Worm (Caenorhabditis elegans) whole organism, L1 larva: Measurements from ENCODE around the gene F58B3.6.

Experiments
- C04F5.9 ChIP-seq: sonication (generic microtip); optimal IDR thresholded peaks from 2 replicates; lab custom pipeline; 2016; ENCODE audit warnings: missing genetic modification characterization, missing compliant biosample characterization
- C34B4.2 ChIP-seq: sonication (generic microtip); optimal IDR thresholded peaks from 2 replicates; lab custom pipeline; 2017; ENCODE audit warnings: mild to moderate bottlenecking, missing genetic modification characterization, missing compliant biosample characterization
- Y116A8C.19 ChIP-seq: sonication (generic microtip); optimal IDR thresholded peaks from 2 replicates; lab custom pipeline; 2016; ENCODE audit warnings: missing compliant biosample characterization, missing genetic modification characterization, borderline replicate concordance
- ceh-82 ChIP-seq, 3 experiments: fragments of 150-350 bp in 1 of 3; sonication (generic microtip) in 2 of 3; optimal IDR thresholded peaks; 2 replicates each; lab custom pipeline; 2014 to 2017; ENCODE audit warnings: missing biosample characterization in 3 of 3, missing genetic modification characterization in 3 of 3
- ceh-88 ChIP-seq: fragments of 200-800 bp; sonication (Bioruptor generic); IDR thresholded peaks from 2 replicates; pipeline ENCODE4 v1.3.6; 2022; ENCODE audit warnings: missing genetic modification characterization, missing compliant biosample characterization
- ceh-90 ChIP-seq: sonication (generic microtip); optimal IDR thresholded peaks from 2 replicates; lab custom pipeline; 2016; ENCODE audit warnings: missing genetic modification characterization, missing compliant biosample characterization
- ces-1 ChIP-seq: fragments of 150-350 bp; optimal IDR thresholded peaks from 2 replicates; lab custom pipeline; 2014; ENCODE audit warnings: missing biosample characterization, missing genetic modification reagents, missing genetic modification characterization
- dpl-1 ChIP-seq, 3 experiments: fragments of 150-350 bp in 2 of 3; sonication (generic microtip) in 1 of 3; optimal IDR thresholded peaks; 2 replicates each; lab custom pipeline; 2014 to 2017; ENCODE audit warnings: missing biosample characterization in 3 of 3, missing genetic modification characterization in 3 of 3, missing genetic modification reagents in 3 of 3
- dsc-1 ChIP-seq: sonication (generic microtip); optimal IDR thresholded peaks from 2 replicates; lab custom pipeline; 2016; ENCODE audit warnings: mild to moderate bottlenecking, missing genetic modification characterization, missing compliant biosample characterization
- egl-13 ChIP-seq: sonication (generic microtip); optimal IDR thresholded peaks from 2 replicates; lab custom pipeline; 2016; ENCODE audit warnings: missing genotype, missing genetic modification reagents, missing genetic modification characterization, missing compliant biosample characterization
- elt-2 ChIP-seq: sonication (generic microtip); optimal IDR thresholded peaks from 2 replicates; lab custom pipeline; 2016; ENCODE audit warnings: missing genetic modification characterization, mild to moderate bottlenecking, inconsistent platforms, missing compliant biosample characterization, missing genetic modification reagents
- ets-5 ChIP-seq: fragments of 200-800 bp; sonication (Bioruptor generic); IDR thresholded peaks from 2 replicates; pipeline ENCODE4 v1.3.6; 2022; ENCODE audit warnings: missing genetic modification characterization, missing compliant biosample characterization
- fkh-4 ChIP-seq: sonication (generic microtip); optimal IDR thresholded peaks from 2 replicates; lab custom pipeline; 2016; ENCODE audit warnings: missing compliant biosample characterization, missing genetic modification characterization, borderline replicate concordance
- grh-1 ChIP-seq: fragments of 200-800 bp; sonication (Bioruptor generic); IDR thresholded peaks from 2 replicates; pipeline ENCODE4 v1.3.6; 2022; ENCODE audit warnings: missing genetic modification reagents, missing genetic modification characterization, missing compliant biosample characterization
- isw-1 ChIP-seq: fragments of 200-800 bp; sonication (Bioruptor generic); IDR thresholded peaks from 2 replicates; pipeline ENCODE4 v1.3.6; 2022; ENCODE audit warnings: missing genetic modification characterization, missing compliant biosample characterization
- lin-35 ChIP-seq, 2 experiments: fragments of 150-350 bp; optimal IDR thresholded peaks; 2 replicates each; lab custom pipeline; 2014; ENCODE audit warnings: missing biosample characterization in 2 of 2, missing genetic modification characterization in 2 of 2, missing genetic modification reagents in 2 of 2
- lsy-2 ChIP-seq, 2 experiments: fragments of 150-350 bp; optimal IDR thresholded peaks; 2 replicates each; lab custom pipeline; 2014; ENCODE audit warnings: missing biosample characterization in 2 of 2, missing genetic modification characterization in 2 of 2
- mab-9 ChIP-seq: fragments of 200-800 bp; sonication (Bioruptor generic); IDR thresholded peaks from 2 replicates; pipeline ENCODE4 v1.3.6; 2022; ENCODE audit warnings: missing genetic modification reagents, missing genetic modification characterization, missing compliant biosample characterization
- mdl-1 ChIP-seq, 2 experiments: fragments of 150-350 bp; optimal IDR thresholded peaks; 2 replicates each; lab custom pipeline; 2014 to 2017; ENCODE audit warnings: missing biosample characterization in 2 of 2, missing genetic modification characterization in 2 of 2, inconsistent platforms in 1 of 2
- nhr-11 ChIP-seq: fragments of 150-350 bp; optimal IDR thresholded peaks from 2 replicates; lab custom pipeline; 2014; ENCODE audit warnings: missing biosample characterization, missing genetic modification characterization
- nhr-12 ChIP-seq: sonication (generic microtip); optimal IDR thresholded peaks from 2 replicates; lab custom pipeline; 2017; ENCODE audit warnings: missing biosample characterization, missing genetic modification characterization
- nhr-19 ChIP-seq: fragments of 200-800 bp; sonication (Bioruptor generic); conservative IDR thresholded peaks from 2 replicates; pipeline ENCODE4 v1.3.6; 2022; ENCODE audit warnings: missing genetic modification characterization, missing compliant biosample characterization
- nhr-20 ChIP-seq: sonication (generic microtip); optimal IDR thresholded peaks from 2 replicates; lab custom pipeline; 2016; ENCODE audit warnings: mild to moderate bottlenecking, missing genetic modification characterization, missing compliant biosample characterization
- nhr-76 ChIP-seq: sonication (generic microtip); optimal IDR thresholded peaks from 2 replicates; lab custom pipeline; 2017; ENCODE audit warnings: missing biosample characterization, missing genetic modification characterization
- nhr-77 ChIP-seq: fragments of 150-350 bp; optimal IDR thresholded peaks from 2 replicates; lab custom pipeline; 2014; ENCODE audit warnings: missing biosample characterization, missing genetic modification characterization
- pax-3 ChIP-seq: fragments of 200-800 bp; sonication (Bioruptor generic); optimal IDR thresholded peaks from 2 replicates; lab custom pipeline; 2018; ENCODE audit warnings: mild to moderate bottlenecking, missing genetic modification characterization, moderate library complexity, missing compliant biosample characterization
- pqm-1 ChIP-seq: sonication (generic microtip); optimal IDR thresholded peaks from 3 replicates; lab custom pipeline; 2017; ENCODE audit warnings: missing biosample characterization, missing genetic modification characterization
- skn-1 ChIP-seq: fragments of 150-350 bp; optimal IDR thresholded peaks from 2 replicates; lab custom pipeline; 2014; ENCODE audit warnings: missing biosample characterization, missing genetic modification characterization
- snu-23 ChIP-seq: sonication (generic microtip); optimal IDR thresholded peaks from 2 replicates; lab custom pipeline; 2016; ENCODE audit warnings: missing genetic modification characterization, missing compliant biosample characterization
- swsn-7 ChIP-seq: sonication (generic microtip); optimal IDR thresholded peaks from 2 replicates; lab custom pipeline; 2016; ENCODE audit warnings: missing genetic modification characterization, missing compliant biosample characterization
- unc-130 ChIP-seq: fragments of 150-350 bp; optimal IDR thresholded peaks from 2 replicates; lab custom pipeline; 2017; ENCODE audit warnings: missing biosample characterization, missing genetic modification characterization, inconsistent platforms
- unc-30 ChIP-seq: sonication (generic microtip); optimal IDR thresholded peaks from 2 replicates; lab custom pipeline; 2017; ENCODE audit warnings: missing biosample characterization, missing genetic modification characterization
- unc-98 ChIP-seq: fragments of 200-800 bp; sonication (Bioruptor generic); IDR thresholded peaks from 2 replicates; pipeline ENCODE4 v1.3.6; 2022; ENCODE audit warnings: missing genetic modification characterization, missing compliant biosample characterization
- ztf-4 ChIP-seq: fragments of 150-350 bp; optimal IDR thresholded peaks from 2 replicates; lab custom pipeline; 2014; ENCODE audit warnings: missing biosample characterization, missing genetic modification characterization

Gene F58B3.6

ce11 chrIV:11649031-11649430, 12.6 kb downstream of the F58B3.6 start, which contains the start of gene ZK809.8 (continued):
- TF ChIP-seq egl-13 (tag; lab: Kevin White, UChicago) = no peak
- no peak for TF ChIP-seq nhr-76 (tag; lab: Kevin White, UChicago)
- no peak for TF ChIP-seq skn-1 (tag; lab: Kevin White, UChicago)
- TF ChIP-seq nhr-77 (tag; lab: Kevin White, UChicago) = no peak
- peak; percentile 6 for TF ChIP-seq nhr-20
- no peak for TF ChIP-seq mab-9 (GFP tag; lab: Robert Waterston, UW)
- TF ChIP-seq unc-30 (tag; lab: Kevin White, UChicago) = no peak
- no peak for TF ChIP-seq swsn-7 (tag; lab: Kevin White, UChicago)
- no peak for TF ChIP-seq ceh-82 (tag; optimal IDR thresholded peaks at IDR 0.05; lab: Kevin White, UChicago)
- no peak for TF ChIP-seq ztf-4 (tag; lab: Kevin White, UChicago)
- no peak for TF ChIP-seq elt-2

ce11 chrIV:11650344-11650743, 13.9 kb downstream of the F58B3.6 start:
- no peak for TF ChIP-seq nhr-12 (tag; lab: Kevin White, UChicago)
- TF ChIP-seq nhr-20 = no peak
- no peak for TF ChIP-seq Y116A8C.19
- no peak for TF ChIP-seq fkh-4 (tag; lab: Kevin White, UChicago)
- no peak for TF ChIP-seq nhr-19 (GFP tag; lab: Robert Waterston, UW)
- TF ChIP-seq dsc-1 = no peak
- no peak for TF ChIP-seq grh-1 (GFP tag; lab: Robert Waterston, UW)
- TF ChIP-seq swsn-7 (tag; lab: Kevin White, UChicago) = no peak
- no peak for TF ChIP-seq nhr-11 (tag; lab: Kevin White, UChicago)
- TF ChIP-seq nhr-77 (tag; lab: Kevin White, UChicago) = no peak
- no peak for TF ChIP-seq unc-130 (tag; lab: Kevin White, UChicago)
- no peak for TF ChIP-seq mab-9 (GFP tag; lab: Robert Waterston, UW)
- no peak for TF ChIP-seq egl-13 (tag; lab: Kevin White, UChicago)
- no peak for TF ChIP-seq ces-1 (GFP tag; lab: Kevin White, UChicago)
- no peak for TF ChIP-seq isw-1 (GFP tag; lab: Robert Waterston, UW)
- TF ChIP-seq snu-23 = no peak
- no peak for TF ChIP-seq C34B4.2 (tag; lab: Kevin White, UChicago)

ce11 chrIV:11651965-11652453, 15.6 kb downstream of the F58B3.6 start, which contains the start of the genes acl-3 and ndub-6:
TSS of gene acl-3 (minus strand) at chrIV:11652023.
TSS of gene ndub-6 (plus strand) at chrIV:11652403.
- peak in 1 of 2 experiments; percentile 24 for TF ChIP-seq lsy-2 (tag; optimal IDR thresholded peaks at IDR 0.05; lab: Kevin White, UChicago)
- TF ChIP-seq snu-23 = peak; percentile 20
- no peak for TF ChIP-seq fkh-4 (tag; lab: Kevin White, UChicago)
- no peak for TF ChIP-seq ceh-88 (GFP tag; lab: Robert Waterston, UW)
- TF ChIP-seq mdl-1 (tag; optimal IDR thresholded peaks at IDR 0.05; lab: Kevin White, UChicago) = no peak
- no peak for TF ChIP-seq C04F5.9
- no peak for TF ChIP-seq ets-5 (GFP tag; lab: Robert Waterston, UW)
- peak in 1 of 2 experiments; percentile 11 for TF ChIP-seq lin-35 (GFP tag; optimal IDR thresholded peaks at IDR 0.05; lab: Kevin White, UChicago)
- no peak for TF ChIP-seq pax-3 (tag; lab: Kevin White, UChicago)
- TF ChIP-seq dpl-1 (GFP tag; optimal IDR thresholded peaks at IDR 0.05; lab: Kevin White, UChicago) = peak in 1 of 3 experiments; percentile 11
- no peak for TF ChIP-seq isw-1 (GFP tag; lab: Robert Waterston, UW)
- no peak for TF ChIP-seq ztf-4 (tag; lab: Kevin White, UChicago)
- no peak for TF ChIP-seq pqm-1
- no peak for TF ChIP-seq ceh-90 (tag; lab: Kevin White, UChicago)

- TF ChIP-seq egl-13 (tag; lab: Kevin White, UChicago) (no peak), lsy-2 (tag; optimal IDR thresholded peaks at IDR 0.05; lab: Kevin White, UChicago) (peak in 1 of 2 experiments; percentile 26), unc-98 (GFP tag; lab: Robert Waterston, UW) (no peak)
- TF ChIP-seq, all 84 proteins: peak for 1
These were observed 18.9 kb downstream of the F58B3.6 start, which contains the start of gene ent-1 for ce11 chrIV:11655370-11655769. TSS of gene ent-1 (minus strand) at chrIV:11655470.
